Worm (Caenorhabditis elegans): ENCODE results near the gene C53D6.11.

The C53D6.11 gene

ce11 chrIV:9034340-9034739 lies 24.0 kb downstream of the C53D6.11 start, which contains the start of gene C53D6.10:
C53D6.10 (minus strand) TSS chrIV:9034440.
- TF ChIP-seq ceh-39 (tag; optimal IDR thresholded peaks at IDR 0.05): no peak
- TF ChIP-seq bed-3 (GFP tag; optimal IDR thresholded peaks at IDR 0.05): no peak
- no peak for TF ChIP-seq mep-1 (tag; optimal IDR thresholded peaks at IDR 0.05)
- no peak for TF ChIP-seq ceh-43 (GFP tag; optimal IDR thresholded peaks at IDR 0.05)
- TF ChIP-seq sem-2 (GFP tag; optimal IDR thresholded peaks at IDR 0.05): no peak
- no peak for TF ChIP-seq sptf-1 (tag; optimal IDR thresholded peaks at IDR 0.05)
- TF ChIP-seq elt-3 (tag; optimal IDR thresholded peaks at IDR 0.05): no peak
- TF ChIP-seq nhr-2 (tag; optimal IDR thresholded peaks at IDR 0.05): no peak
- TF ChIP-seq lsy-2 (tag; optimal IDR thresholded peaks at IDR 0.05): no peak
- TF ChIP-seq hlh-1 (tag; optimal IDR thresholded peaks at IDR 0.05): no peak
- no peak for TF ChIP-seq nhr-12 (tag; optimal IDR thresholded peaks at IDR 0.05)
- TF ChIP-seq ceh-83 (GFP tag; optimal IDR thresholded peaks at IDR 0.05): no peak
- TF ChIP-seq nhr-237 (tag; optimal IDR thresholded peaks at IDR 0.05): no peak
- no peak for TF ChIP-seq lin-32 (GFP tag; optimal IDR thresholded peaks at IDR 0.05)

- no peak for TF ChIP-seq hlh-1 (tag; optimal IDR thresholded peaks at IDR 0.05)
These were observed 26.7 kb downstream of the C53D6.11 start, which contains the start of gene C53D6.7 for ce11 chrIV:9037063-9037462. C53D6.7 (minus strand) TSS chrIV:9037163.

- no peak for TF ChIP-seq nhr-76 (tag; optimal IDR thresholded peaks at IDR 0.05)
- TF ChIP-seq nhr-28 (tag; optimal IDR thresholded peaks at IDR 0.05): no peak
- TF ChIP-seq sptf-1 (tag; optimal IDR thresholded peaks at IDR 0.05): no peak
- no peak for TF ChIP-seq ceh-39 (tag; optimal IDR thresholded peaks at IDR 0.05)
- TF ChIP-seq lin-32 (GFP tag; optimal IDR thresholded peaks at IDR 0.05): no peak
- no peak for TF ChIP-seq lsy-2 (tag; optimal IDR thresholded peaks at IDR 0.05)
- no peak for TF ChIP-seq nhr-12 (tag; optimal IDR thresholded peaks at IDR 0.05)
- no peak for TF ChIP-seq ceh-43 (GFP tag; optimal IDR thresholded peaks at IDR 0.05)
These were observed 30.0 kb downstream of the C53D6.11 start, which contains the start of gene Y73F4A.3 for ce11 chrIV:9040393-9040792. Y73F4A.3 (minus strand) TSS chrIV:9040493.

ce11 chrIV:9043224-9043623 lies 32.8 kb downstream of the C53D6.11 start, which contains the start of gene Y73F4A.2:
Y73F4A.2 (minus strand) TSS chrIV:9043347.
- TF ChIP-seq ceh-43 (GFP tag; optimal IDR thresholded peaks at IDR 0.05) (no peak), lin-32 (GFP tag; optimal IDR thresholded peaks at IDR 0.05) (no peak), zip-8 (tag; optimal IDR thresholded peaks at IDR 0.05) (no peak), hlh-1 (tag; optimal IDR thresholded peaks at IDR 0.05) (no peak), bed-3 (GFP tag; optimal IDR thresholded peaks at IDR 0.05) (no peak), ham-2 (GFP tag; optimal IDR thresholded peaks at IDR 0.05) (no peak), mep-1 (tag; optimal IDR thresholded peaks at IDR 0.05) (no peak), lsy-2 (tag; optimal IDR thresholded peaks at IDR 0.05) (no peak), ceh-39 (tag; optimal IDR thresholded peaks at IDR 0.05) (no peak), mls-2 (tag; optimal IDR thresholded peaks at IDR 0.05) (no peak), ztf-11 (tag; optimal IDR thresholded peaks at IDR 0.05) (no peak), nhr-2 (tag; optimal IDR thresholded peaks at IDR 0.05) (no peak)

- TF ChIP-seq nhr-76 (tag; optimal IDR thresholded peaks at IDR 0.05) (no peak), ces-1 (GFP tag; optimal IDR thresholded peaks at IDR 0.05) (no peak), zip-8 (tag; optimal IDR thresholded peaks at IDR 0.05) (no peak), bed-3 (GFP tag; optimal IDR thresholded peaks at IDR 0.05) (no peak), pha-4 (tag; optimal IDR thresholded peaks at IDR 0.05) (no peak), nhr-28 (tag; optimal IDR thresholded peaks at IDR 0.05) (no peak), sem-2 (GFP tag; optimal IDR thresholded peaks at IDR 0.05) (no peak), elt-3 (tag; optimal IDR thresholded peaks at IDR 0.05) (no peak), ham-2 (GFP tag; optimal IDR thresholded peaks at IDR 0.05) (no peak), ceh-39 (tag; optimal IDR thresholded peaks at IDR 0.05) (no peak), flh-1 (GFP tag; optimal IDR thresholded peaks at IDR 0.05) (no peak), lsy-2 (tag; optimal IDR thresholded peaks at IDR 0.05) (no peak), tbx-8 (GFP tag; optimal IDR thresholded peaks at IDR 0.05) (no peak), mab-5 (tag; optimal IDR thresholded peaks at IDR 0.05) (no peak), unc-120 (tag; optimal IDR thresholded peaks at IDR 0.05; ENCODE audit: poor library complexity, severe bottlenecking) (no peak), blmp-1 (tag; optimal IDR thresholded peaks at IDR 0.05) (no peak), mls-2 (tag; optimal IDR thresholded peaks at IDR 0.05) (no peak), hlh-1 (tag; optimal IDR thresholded peaks at IDR 0.05) (no peak), nhr-2 (tag; optimal IDR thresholded peaks at IDR 0.05) (no peak), sptf-1 (tag; optimal IDR thresholded peaks at IDR 0.05) (no peak)
These were observed 34.9 kb downstream of the C53D6.11 start, which contains the start of gene Y73F4A.1 for ce11 chrIV:9045252-9045651. Y73F4A.1 (minus strand) TSS chrIV:9045352.

- no peak for TF ChIP-seq sem-2 (GFP tag; optimal IDR thresholded peaks at IDR 0.05)
- TF ChIP-seq nhr-237 (tag; optimal IDR thresholded peaks at IDR 0.05): no peak
- TF ChIP-seq nhr-12 (tag; optimal IDR thresholded peaks at IDR 0.05): no peak
- no peak for TF ChIP-seq ces-1 (GFP tag; optimal IDR thresholded peaks at IDR 0.05)
- TF ChIP-seq pha-4 (tag; optimal IDR thresholded peaks at IDR 0.05): no peak
- TF ChIP-seq sptf-1 (tag; optimal IDR thresholded peaks at IDR 0.05): no peak
- no peak for TF ChIP-seq ham-2 (GFP tag; optimal IDR thresholded peaks at IDR 0.05)
- TF ChIP-seq elt-1 (tag; optimal IDR thresholded peaks at IDR 0.05; ENCODE audit: borderline replicate concordance, insufficient read depth): no peak
- TF ChIP-seq blmp-1 (tag; optimal IDR thresholded peaks at IDR 0.05): no peak
- TF ChIP-seq lin-32 (GFP tag; optimal IDR thresholded peaks at IDR 0.05): no peak
- no peak for TF ChIP-seq ceh-83 (GFP tag; optimal IDR thresholded peaks at IDR 0.05)
- TF ChIP-seq nhr-76 (tag; optimal IDR thresholded peaks at IDR 0.05): no peak
- TF ChIP-seq M03D4.4 (tag; optimal IDR thresholded peaks at IDR 0.05): no peak
- no peak for TF ChIP-seq lsy-2 (tag; optimal IDR thresholded peaks at IDR 0.05)
- no peak for TF ChIP-seq ceh-39 (tag; optimal IDR thresholded peaks at IDR 0.05)
- TF ChIP-seq zip-8 (tag; optimal IDR thresholded peaks at IDR 0.05): no peak
- TF ChIP-seq ztf-11 (tag; optimal IDR thresholded peaks at IDR 0.05): no peak
- no peak for TF ChIP-seq mep-1 (tag; optimal IDR thresholded peaks at IDR 0.05)
These were observed 40.7 kb downstream of the C53D6.11 start for ce11 chrIV:9051036-9051435.

All from whole organism, mixed stage, embryonic.